Worm (Caenorhabditis elegans): ENCODE measurements around the gene dhhc-5.

DNA sequence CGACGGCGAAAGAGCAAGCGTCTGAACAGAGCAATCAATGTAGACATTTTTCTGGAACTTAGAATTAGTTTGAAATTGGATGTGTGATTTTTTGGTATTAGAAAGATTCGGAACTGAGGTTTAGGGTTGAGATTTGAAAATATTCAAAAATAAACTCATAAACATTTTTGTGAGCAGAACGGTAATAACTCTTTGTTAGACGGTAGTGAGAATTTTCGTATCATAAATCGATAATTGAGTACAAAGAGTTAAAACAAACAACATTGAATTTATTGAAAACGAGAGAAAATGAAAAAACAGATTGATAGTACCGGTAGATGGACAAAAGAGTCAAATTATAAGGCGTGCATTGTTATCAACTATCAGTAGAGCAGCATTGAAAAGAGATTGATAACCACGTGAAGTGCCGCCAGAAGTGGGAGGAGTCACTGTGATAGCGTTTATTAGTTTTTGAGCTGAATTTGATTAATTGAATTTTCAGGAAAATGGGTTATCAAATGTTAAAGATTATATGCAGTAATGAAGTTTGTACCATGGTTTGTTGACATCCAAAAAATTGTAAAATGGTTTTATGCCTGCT, 29.4 kb downstream of the dhhc-5 start, which contains the start of gene F28F5.6:
- TF ChIP-seq unc-62 (GFP tag; optimal IDR thresholded peaks at IDR 0.05) (no peak), elt-2 (tag; optimal IDR thresholded peaks at IDR 0.05) (peak; percentile 91), nhr-237 (tag; optimal IDR thresholded peaks at IDR 0.05) (no peak), lin-13 (GFP tag; optimal IDR thresholded peaks at IDR 0.05) (no peak), aha-1 (tag; optimal IDR thresholded peaks at IDR 0.05) (no peak), unc-30 (tag; optimal IDR thresholded peaks at IDR 0.05) (no peak), zip-4 (GFP tag; optimal IDR thresholded peaks at IDR 0.05) (no peak), pqm-1 (tag; optimal IDR thresholded peaks at IDR 0.05) (peak; percentile 62)
